Fruit fly (Drosophila melanogaster) whole organism, embryonic: ENCODE results near the gene Prx1.

Source experiments
- CG10462 ChIP-seq: fragments of 200-800 bp; sonication (Bioruptor generic); optimal IDR thresholded peaks from 2 replicates; lab custom pipeline; 2016; ENCODE audit warnings: missing biosample characterization, missing genetic modification characterization
- CG11504 ChIP-seq: fragments of 200-800 bp; sonication (Bioruptor generic); optimal IDR thresholded peaks from 3 replicates; lab custom pipeline; 2019; ENCODE audit warnings: missing biosample characterization, mild to moderate bottlenecking, missing genetic modification characterization, moderate library complexity
- CG11560 ChIP-seq: fragments of 200-800 bp; sonication (Bioruptor generic); IDR thresholded peaks from 3 replicates; pipeline ENCODE4 v1.3.6; 2022; ENCODE audit warnings: missing biosample characterization, missing genetic modification characterization
- CG12769 ChIP-seq: fragments of 200-800 bp; sonication (Bioruptor generic); optimal IDR thresholded peaks from 2 replicates; lab custom pipeline; 2019; ENCODE audit warnings: missing biosample characterization, mild to moderate bottlenecking, missing genetic modification characterization, moderate library complexity
- CG13624 ChIP-seq: fragments of 200-800 bp; sonication (Bioruptor generic); optimal IDR thresholded peaks from 2 replicates; lab custom pipeline; 2016; ENCODE audit warnings: missing biosample characterization, missing genetic modification characterization
- CG14014 ChIP-seq: fragments of 200-800 bp; sonication (Bioruptor generic); IDR thresholded peaks from 2 replicates; pipeline ENCODE4 v1.3.6; 2022; ENCODE audit warnings: missing biosample characterization, missing genetic modification characterization
- CG2202 ChIP-seq: fragments of 200-800 bp; sonication (Bioruptor generic); optimal IDR thresholded peaks from 2 replicates; lab custom pipeline; 2018; ENCODE audit warnings: missing biosample characterization, mild to moderate bottlenecking, missing genetic modification characterization
- CG30403 ChIP-seq: fragments of 200-800 bp; sonication (Bioruptor generic); optimal IDR thresholded peaks from 3 replicates; lab custom pipeline; 2016; ENCODE audit warnings: missing biosample characterization, missing genetic modification characterization
- CG32532 ChIP-seq: fragments of 200-800 bp; sonication (Bioruptor generic); IDR thresholded peaks from 2 replicates; pipeline ENCODE4 v1.3.6; 2022; ENCODE audit warnings: missing biosample characterization, missing genetic modification characterization
- CG42726 ChIP-seq: fragments of 200-800 bp; sonication (Bioruptor generic); IDR thresholded peaks from 2 replicates; pipeline ENCODE4 v1.3.6; 2022; ENCODE audit warnings: missing biosample characterization, missing genetic modification characterization; ENCODE audit not compliant: partially characterized antibody
- CG4282 ChIP-seq: fragments of 200-800 bp; sonication (Bioruptor generic); optimal IDR thresholded peaks from 2 replicates; lab custom pipeline; 2016; ENCODE audit warnings: missing biosample characterization, missing genetic modification characterization
- CG5245 ChIP-seq: fragments of 200-800 bp; sonication (Bioruptor generic); optimal IDR thresholded peaks from 3 replicates; lab custom pipeline; 2016; ENCODE audit warnings: missing biosample characterization, missing genetic modification characterization
- CG8359 ChIP-seq: fragments of 200-800 bp; sonication (Bioruptor generic); optimal IDR thresholded peaks from 2 replicates; lab custom pipeline; 2017; ENCODE audit warnings: missing biosample characterization, mild to moderate bottlenecking, missing genetic modification characterization, borderline replicate concordance
- CG9727 ChIP-seq: fragments of 200-800 bp; sonication (Bioruptor generic); optimal IDR thresholded peaks from 3 replicates; lab custom pipeline; 2017; ENCODE audit warnings: missing biosample characterization, mild to moderate bottlenecking, missing genetic modification characterization
- D19A ChIP-seq: fragments of 200-800 bp; optimal IDR thresholded peaks from 3 replicates; lab custom pipeline; 2019; ENCODE audit warnings: missing biosample characterization, mild to moderate bottlenecking, missing genetic modification characterization, moderate library complexity
- Deaf1 ChIP-seq: fragments of 200-800 bp; optimal IDR thresholded peaks from 3 replicates; lab custom pipeline; 2019; ENCODE audit warnings: missing biosample characterization, mild to moderate bottlenecking, missing genetic modification characterization, moderate library complexity
- Ets65A ChIP-seq: fragments of 200-800 bp; sonication (Bioruptor generic); peaks from one replicate; lab custom pipeline; 2016; ENCODE audit warnings: missing biosample characterization, missing genetic modification characterization
- Gug ChIP-seq: fragments of 200-800 bp; sonication (Bioruptor generic); IDR thresholded peaks from 4 replicates; pipeline ENCODE4 v1.3.6; 2022; ENCODE audit warnings: missing biosample characterization, missing genetic modification characterization
- Med ChIP-seq: fragments of 200-800 bp; sonication (Bioruptor generic); peaks from one replicate; lab custom pipeline; 2016; ENCODE audit warnings: missing biosample characterization, missing genetic modification characterization, mild to moderate bottlenecking, inconsistent platforms, moderate library complexity
- Neu2 ChIP-seq: fragments of 200-800 bp; sonication (Bioruptor generic); optimal IDR thresholded peaks from 3 replicates; lab custom pipeline; 2016; ENCODE audit warnings: missing biosample characterization, missing genetic modification characterization, borderline replicate concordance
- Rx ChIP-seq: fragments of 200-800 bp; sonication (Bioruptor generic); IDR thresholded peaks from 2 replicates; pipeline ENCODE4 v1.3.6; 2022; ENCODE audit warnings: missing biosample characterization, missing genetic modification characterization
- Sin3A ChIP-seq: fragments of >200 bp; optimal IDR thresholded peaks from 2 replicates; lab custom pipeline; 2018
- Sry-δ ChIP-seq: fragments of 200-800 bp; sonication (Bioruptor generic); optimal IDR thresholded peaks from 2 replicates; lab custom pipeline; 2016; ENCODE audit warnings: missing biosample characterization, missing genetic modification characterization
- Ssrp ChIP-seq: fragments of 200-800 bp; sonication (Bioruptor generic); optimal IDR thresholded peaks from 2 replicates; lab custom pipeline; 2018; ENCODE audit warnings: missing biosample characterization, mild to moderate bottlenecking, missing genetic modification characterization, moderate library complexity
- ab ChIP-seq: fragments of 200-800 bp; sonication (Bioruptor generic); optimal IDR thresholded peaks from 2 replicates; lab custom pipeline; 2016; ENCODE audit warnings: missing biosample characterization, missing genetic modification characterization
- abd-A ChIP-seq: fragments of 200-800 bp; sonication (Bioruptor generic); optimal IDR thresholded peaks from 3 replicates; lab custom pipeline; 2019; ENCODE audit warnings: missing biosample characterization, mild to moderate bottlenecking, missing genetic modification characterization, moderate library complexity
- chinmo ChIP-seq: fragments of 200-800 bp; sonication (Bioruptor generic); IDR thresholded peaks from 4 replicates; pipeline ENCODE4 v1.3.6; 2022; ENCODE audit warnings: missing biosample characterization, missing genetic modification characterization; ENCODE audit not compliant: partially characterized antibody
- crc ChIP-seq: fragments of 200-800 bp; sonication (Bioruptor generic); optimal IDR thresholded peaks from 2 replicates; lab custom pipeline; 2016; ENCODE audit warnings: missing biosample characterization, missing genetic modification characterization
- dysf ChIP-seq: fragments of 200-800 bp; sonication (Bioruptor generic); IDR thresholded peaks from 3 replicates; pipeline ENCODE4 v1.3.6; 2022; ENCODE audit warnings: missing biosample characterization, missing genetic modification characterization
- gfzf ChIP-seq: fragments of 200-800 bp; sonication (Bioruptor generic); optimal IDR thresholded peaks from 2 replicates; lab custom pipeline; 2016; ENCODE audit warnings: missing biosample characterization, mild to moderate bottlenecking, missing genetic modification characterization, moderate library complexity
- grn ChIP-seq: fragments of 200-800 bp; sonication (Bioruptor generic); optimal IDR thresholded peaks from 3 replicates; lab custom pipeline; 2017; ENCODE audit warnings: missing biosample characterization, missing genetic modification characterization
- hb ChIP-seq: fragments of 200-800 bp; sonication (Bioruptor generic); IDR thresholded peaks from 3 replicates; pipeline ENCODE4 v1.3.6; 2022; ENCODE audit warnings: missing biosample characterization, missing genetic modification characterization; ENCODE audit not compliant: partially characterized antibody
- hth ChIP-seq: fragments of >200 bp; optimal IDR thresholded peaks from 2 replicates; lab custom pipeline; 2017; ENCODE audit warnings: inconsistent platforms
- jing ChIP-seq: fragments of 200-800 bp; sonication (Bioruptor generic); optimal IDR thresholded peaks from 2 replicates; lab custom pipeline; 2018; ENCODE audit warnings: missing biosample characterization, mild to moderate bottlenecking, missing genetic modification characterization
- lov ChIP-seq, 2 experiments: fragments of 200-800 bp in 1 of 2; fragments of >200 bp in 1 of 2; sonication (Bioruptor generic) in 1 of 2; IDR thresholded peaks in 1 of 2; optimal IDR thresholded peaks in 1 of 2; 2 replicates in 1 of 2; 3 replicates in 1 of 2; pipeline versions ENCODE4 v1.3.6 to Lab custom; 2017 to 2022; ENCODE audit warnings: missing biosample characterization in 1 of 2, missing genetic modification characterization in 1 of 2
- odd ChIP-seq: fragments of 200-800 bp; sonication (Bioruptor generic); optimal IDR thresholded peaks from 2 replicates; lab custom pipeline; 2017; ENCODE audit warnings: missing biosample characterization, mild to moderate bottlenecking, missing genetic modification characterization
- pita ChIP-seq: fragments of 200-800 bp; sonication (Bioruptor generic); optimal IDR thresholded peaks from 2 replicates; lab custom pipeline; 2017; ENCODE audit warnings: missing biosample characterization, mild to moderate bottlenecking, missing genetic modification characterization
- sd ChIP-seq: fragments of 200-800 bp; sonication (Bioruptor generic); optimal IDR thresholded peaks from 3 replicates; lab custom pipeline; 2018; ENCODE audit warnings: missing biosample characterization, mild to moderate bottlenecking, missing genetic modification characterization, moderate library complexity
- slp2 ChIP-seq: fragments of 200-800 bp; sonication (Bioruptor generic); optimal IDR thresholded peaks from 2 replicates; lab custom pipeline; 2016; ENCODE audit warnings: missing biosample characterization, missing genetic modification characterization
- sr ChIP-seq: fragments of 200-800 bp; sonication (Bioruptor generic); IDR thresholded peaks from 3 replicates; pipeline ENCODE4 v1.3.6; 2022; ENCODE audit warnings: missing biosample characterization, missing genetic modification characterization
- stc ChIP-seq: fragments of 200-800 bp; sonication (Bioruptor generic); IDR thresholded peaks from 2 replicates; pipeline ENCODE4 v1.3.6; 2022; ENCODE audit warnings: missing biosample characterization, missing genetic modification characterization
- tgo ChIP-seq: fragments of 200-800 bp; sonication (Bioruptor generic); IDR thresholded peaks from 3 replicates; pipeline ENCODE4 v1.3.6; 2022; ENCODE audit warnings: missing biosample characterization, missing genetic modification characterization
- ttk ChIP-seq: fragments of 200-800 bp; sonication (Bioruptor generic); IDR thresholded peaks from 2 replicates; pipeline ENCODE4 v2.1.2; 2022; ENCODE audit warnings: missing biosample characterization, missing genetic modification characterization
- vvl ChIP-seq: fragments of 200-800 bp; sonication (Bioruptor generic); IDR thresholded peaks from 2 replicates; pipeline ENCODE4 v1.3.6; 2022; ENCODE audit warnings: missing biosample characterization, missing genetic modification characterization
- z ChIP-seq: fragments of 200-800 bp; sonication (Bioruptor generic); IDR thresholded peaks from 3 replicates; pipeline ENCODE4 v1.3.6; 2022; ENCODE audit warnings: missing biosample characterization, missing genetic modification characterization

The Prx1 gene

dm6 chr3L:15240729-15241128 is 33.1 kb downstream of the Prx1 start (continued):
- no peak for TF ChIP-seq jing
- no peak for TF ChIP-seq slp2
- TF ChIP-seq, all 482 proteins: peak for 27

dm6 chr3L:15243484-15243883 is 35.8 kb downstream of the Prx1 start:
- TF ChIP-seq stc = no peak
- no peak for TF ChIP-seq hb (GFP tag; lab: Robert Waterston, UW)
- no peak for TF ChIP-seq CG42726
- TF ChIP-seq sr (GFP tag; lab: Robert Waterston, UW) = 0 out of 3 replicates have a peak, but pooled peaks have one; percentile 36
- TF ChIP-seq CG4282 = no peak
- TF ChIP-seq Ets65A (GFP tag; lab: Kevin White, UChicago) = peak; percentile 88
- TF ChIP-seq abd-A (tag; lab: Kevin White, UChicago) = peak; percentile 37
- no peak for TF ChIP-seq crc (GFP tag; lab: Kevin White, UChicago)
- no peak for TF ChIP-seq Sry-δ (GFP tag; lab: Kevin White, UChicago)
- peak; percentile 55 for TF ChIP-seq Med
- no peak for TF ChIP-seq CG10462 (GFP tag; lab: Kevin White, UChicago)
- TF ChIP-seq CG12769 = peak; percentile 51
- TF ChIP-seq sd (tag; lab: Kevin White, UChicago) = peak; percentile 46
- no peak for TF ChIP-seq CG13624 (GFP tag; lab: Kevin White, UChicago)
- no peak for TF ChIP-seq lov (optimal IDR thresholded peaks at IDR 0.05; lab: Kevin White, UChicago)
- TF ChIP-seq lov (GFP tag; IDR thresholded peaks at IDR 0.05; lab: Robert Waterston, UW) = no peak
- TF ChIP-seq Gug = no peak
- TF ChIP-seq tgo = no peak
- TF ChIP-seq hth (lab: Kevin White, UChicago) = no peak
- no peak for TF ChIP-seq CG11560
- no peak for TF ChIP-seq CG30403 (GFP tag; lab: Kevin White, UChicago)
- no peak for TF ChIP-seq CG11504 (tag; lab: Kevin White, UChicago)
- TF ChIP-seq CG9727 (GFP tag; lab: Kevin White, UChicago) = no peak
- TF ChIP-seq odd (GFP tag; lab: Kevin White, UChicago) = no peak
- TF ChIP-seq CG2202 (tag; lab: Kevin White, UChicago) = no peak
- TF ChIP-seq Ssrp = no peak
- 0 out of 4 replicates have a peak, but pooled peaks have one; percentile 55 for TF ChIP-seq chinmo
- TF ChIP-seq vvl (GFP tag; lab: Robert Waterston, UW) = peak; percentile 48; the same call in 1 of the 2 replicates
- TF ChIP-seq ab (GFP tag; lab: Kevin White, UChicago) = no peak

- TF ChIP-seq gfzf (GFP tag; lab: Kevin White, UChicago) (no peak), D19A (tag; lab: Kevin White, UChicago) (peak; percentile 67), Med (peak; percentile 36)
These were observed 38.1 kb downstream of the Prx1 start for dm6 chr3L:15245698-15246097.

- TF ChIP-seq z (0 out of 3 replicates have a peak, but pooled peaks have one; percentile 31), grn (peak; percentile 21), CG5245 (GFP tag; lab: Kevin White, UChicago) (no peak)
These were observed 38.7 kb downstream of the Prx1 start for dm6 chr3L:15246353-15246752.

- no peak for TF ChIP-seq slp2
- no peak for TF ChIP-seq ttk (GFP tag; lab: Robert Waterston, UW)
- peak; percentile 64 for TF ChIP-seq Med
- no peak for TF ChIP-seq pita
- no peak for TF ChIP-seq CG8359 (GFP tag; lab: Kevin White, UChicago)
- TF ChIP-seq Sin3A (lab: Kevin White, UChicago) = no peak
- no peak for TF ChIP-seq Neu2 (GFP tag; lab: Kevin White, UChicago)
- TF ChIP-seq Rx (GFP tag; lab: Robert Waterston, UW) = no peak
- peak; percentile 3 for TF ChIP-seq Deaf1 (tag; lab: Kevin White, UChicago)
- TF ChIP-seq CG14014 (GFP tag; lab: Robert Waterston, UW) = no peak
- TF ChIP-seq CG32532 (GFP tag; lab: Robert Waterston, UW) = no peak
- TF ChIP-seq dysf (GFP tag; lab: Robert Waterston, UW) = 0 out of 3 replicates have a peak, but pooled peaks have one; percentile 26
These were observed 39.8 kb downstream of the Prx1 start for dm6 chr3L:15247450-15247849.
